Worm (Caenorhabditis elegans) whole organism, early embryonic: ENCODE results near the gene srx-17.

Experiments
- B0310.2 ChIP-seq: sonication (generic microtip); optimal IDR thresholded peaks from 2 replicates; lab custom pipeline; 2016; ENCODE audit warnings: mild to moderate bottlenecking, missing genetic modification characterization, missing compliant biosample characterization
- F13C5.2 ChIP-seq: sonication (generic microtip); optimal IDR thresholded peaks from 2 replicates; lab custom pipeline; 2017; ENCODE audit warnings: mild to moderate bottlenecking, missing genetic modification characterization, inconsistent platforms, missing compliant biosample characterization
- aly-1 ChIP-seq: sonication (generic microtip); optimal IDR thresholded peaks from 2 replicates; lab custom pipeline; 2016; ENCODE audit warnings: missing genetic modification characterization, missing compliant biosample characterization
- ama-1 ChIP-seq: fragments of 150-350 bp; optimal IDR thresholded peaks from 2 replicates; lab custom pipeline; 2014
- ceh-13 ChIP-seq: fragments of 200-800 bp; sonication (Bioruptor generic); optimal IDR thresholded peaks from 2 replicates; lab custom pipeline; 2018; ENCODE audit warnings: mild to moderate bottlenecking, missing genetic modification characterization, missing compliant biosample characterization
- ceh-36 ChIP-seq: sonication (generic microtip); optimal IDR thresholded peaks from 2 replicates; lab custom pipeline; 2016; ENCODE audit warnings: missing genetic modification characterization, inconsistent platforms, missing compliant biosample characterization
- ets-7 ChIP-seq: sonication (generic microtip); optimal IDR thresholded peaks from 2 replicates; lab custom pipeline; 2016; ENCODE audit warnings: missing genotype, missing genetic modification characterization, missing compliant biosample characterization
- flt-1 ChIP-seq: fragments of 200-800 bp; sonication (Bioruptor generic); IDR thresholded peaks from 2 replicates; pipeline ENCODE4 v1.3.6; 2022; ENCODE audit warnings: missing genetic modification characterization, missing compliant biosample characterization
- hmbx-1 ChIP-seq: sonication (generic microtip); optimal IDR thresholded peaks from 2 replicates; lab custom pipeline; 2016; ENCODE audit warnings: mild to moderate bottlenecking, missing genetic modification characterization, missing compliant biosample characterization
- hmg-4 ChIP-seq: fragments of 200-800 bp; sonication (Bioruptor generic); optimal IDR thresholded peaks from 2 replicates; lab custom pipeline; 2018; ENCODE audit warnings: mild to moderate bottlenecking, missing genetic modification characterization, missing compliant biosample characterization
- hnd-1 ChIP-seq: sonication (generic microtip); optimal IDR thresholded peaks from 2 replicates; lab custom pipeline; 2016; ENCODE audit warnings: missing genetic modification characterization, missing compliant biosample characterization
- pes-1 ChIP-seq: fragments of 200-800 bp; sonication (Bioruptor generic); IDR thresholded peaks from 2 replicates; pipeline ENCODE4 v1.3.6; 2022; ENCODE audit warnings: missing genetic modification reagents, missing genetic modification characterization, missing compliant biosample characterization
- scrt-1 ChIP-seq: fragments of 200-800 bp; sonication (Bioruptor generic); IDR thresholded peaks from 2 replicates; pipeline ENCODE4 v1.3.6; 2022; ENCODE audit warnings: missing genetic modification characterization, missing compliant biosample characterization
- sea-1 ChIP-seq: fragments of 200-800 bp; sonication (Bioruptor generic); conservative IDR thresholded peaks from 2 replicates; pipeline ENCODE4 v1.3.6; 2022; ENCODE audit warnings: missing genetic modification characterization, missing compliant biosample characterization
- tbx-11 ChIP-seq: fragments of 200-800 bp; sonication (Bioruptor generic); IDR thresholded peaks from 2 replicates; pipeline ENCODE4 v1.3.6; 2022; ENCODE audit warnings: missing genetic modification characterization, missing compliant biosample characterization
- tbx-37 ChIP-seq: fragments of 200-800 bp; sonication (Bioruptor generic); conservative IDR thresholded peaks from 2 replicates; pipeline ENCODE4 v1.3.6; 2022; ENCODE audit warnings: missing genetic modification reagents, missing genetic modification characterization, missing compliant biosample characterization
- tra-4 ChIP-seq: sonication (generic microtip); optimal IDR thresholded peaks from 2 replicates; lab custom pipeline; 2017; ENCODE audit warnings: missing genetic modification characterization, missing compliant biosample characterization

The srx-17 gene

DNA sequence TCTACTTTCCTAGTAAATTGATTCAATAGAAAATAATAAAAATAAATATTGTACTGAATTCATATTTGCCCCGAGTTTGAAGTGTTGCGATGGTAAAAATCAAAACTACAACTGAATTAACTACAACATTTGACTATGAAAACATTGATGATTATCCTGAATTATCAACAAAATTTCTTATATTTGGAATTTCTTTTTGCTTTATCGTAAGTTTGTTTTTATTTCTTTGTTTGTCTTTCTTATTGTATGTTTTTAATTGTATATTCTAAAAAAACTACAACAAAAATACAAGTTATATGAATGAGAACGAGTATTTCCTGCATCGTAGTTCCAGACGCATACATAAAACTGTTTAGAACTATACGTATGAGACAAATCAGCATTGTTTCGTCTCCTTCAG lies 3.8 kb upstream of the srx-17 start, which contains the start of gene srx-128:
srx-128 (plus strand) TSS at position 301 of the 400 bp plus-strand sequence.
- TF ChIP-seq pes-1 (no peak), tra-4 (tag; lab: Kevin White, UChicago) (no peak), hnd-1 (tag; lab: Kevin White, UChicago) (no peak), hmbx-1 (tag; lab: Kevin White, UChicago) (no peak), ama-1 (lab: Kevin White, UChicago) (no peak), ets-7 (tag; lab: Kevin White, UChicago) (no peak), hmg-4 (GFP tag; lab: Kevin White, UChicago) (no peak), aly-1 (tag; lab: Kevin White, UChicago) (no peak), scrt-1 (GFP tag; lab: Robert Waterston, UW) (no peak), B0310.2 (no peak), flt-1 (no peak)

DNA sequence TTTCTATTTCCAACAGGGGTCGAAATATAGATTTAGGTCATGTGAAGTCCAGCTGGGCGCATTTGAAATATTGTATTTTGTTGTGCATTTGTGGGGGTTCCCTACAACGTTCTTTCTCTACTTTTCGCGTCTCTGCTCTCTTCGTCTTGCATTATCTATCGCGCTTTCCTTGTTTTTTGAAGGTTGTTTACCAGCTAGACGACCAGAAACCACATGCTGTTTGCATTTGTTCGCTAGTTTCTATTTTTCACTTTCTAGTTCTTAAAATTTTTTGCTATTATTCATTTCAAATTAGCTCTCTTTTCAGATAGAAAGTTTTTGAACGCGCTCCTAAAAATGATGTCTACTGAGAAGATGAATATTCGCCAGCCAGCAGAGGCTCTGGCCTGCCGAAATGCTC lies 1.6 kb upstream of the srx-17 start, which contains the start of gene F55B12.10:
F55B12.10 (plus strand) TSS at position 301 of the 400 bp plus-strand sequence.
- TF ChIP-seq flt-1 (no peak), tra-4 (tag; lab: Kevin White, UChicago) (no peak), aly-1 (tag; lab: Kevin White, UChicago) (no peak), ama-1 (lab: Kevin White, UChicago) (no peak), hmbx-1 (tag; lab: Kevin White, UChicago) (no peak), tbx-11 (GFP tag; lab: Robert Waterston, UW) (no peak), ets-7 (tag; lab: Kevin White, UChicago) (no peak), B0310.2 (no peak), ceh-36 (no peak), scrt-1 (GFP tag; lab: Robert Waterston, UW) (no peak), ceh-13 (GFP tag; lab: Kevin White, UChicago) (no peak)

ce11 chrV:13843147-13843546 lies 2.1 kb downstream of the srx-17 start, which contains the start of gene srx-130:
TSS of gene srx-130 (plus strand) at chrV:13843447.
- TF ChIP-seq ceh-13 (GFP tag; lab: Kevin White, UChicago) (no peak), scrt-1 (GFP tag; lab: Robert Waterston, UW) (no peak), hnd-1 (tag; lab: Kevin White, UChicago) (no peak), hmbx-1 (tag; lab: Kevin White, UChicago) (no peak)

DNA sequence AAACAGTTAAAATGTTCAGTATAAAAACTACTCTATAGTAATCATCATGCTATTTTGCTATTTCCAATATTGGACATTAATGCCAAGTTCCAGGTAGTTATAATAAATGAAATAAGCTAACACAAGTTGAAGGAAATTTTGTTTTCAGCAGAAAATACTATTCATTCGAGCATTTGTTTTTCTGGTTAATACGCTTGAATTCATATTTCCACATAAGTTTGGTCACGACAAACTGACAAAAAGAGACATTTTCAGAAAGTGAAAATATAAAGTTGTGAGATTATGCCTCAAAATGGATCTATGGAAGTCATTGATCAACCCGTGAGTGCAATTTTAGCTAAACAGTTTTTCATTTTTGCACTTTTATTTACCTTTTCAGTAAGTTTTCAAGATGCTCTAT lies 4.1 kb downstream of the srx-17 start, which contains the start of gene srx-131:
srx-131 (plus strand) TSS at position 301 of the 400 bp plus-strand sequence.
- TF ChIP-seq B0310.2 (no peak), ceh-36 (no peak), sea-1 (no peak), ets-7 (tag; lab: Kevin White, UChicago) (no peak), ama-1 (lab: Kevin White, UChicago) (no peak), F13C5.2 (tag; lab: Kevin White, UChicago) (no peak), flt-1 (no peak), hnd-1 (tag; lab: Kevin White, UChicago) (no peak), scrt-1 (GFP tag; lab: Robert Waterston, UW) (no peak), tbx-11 (GFP tag; lab: Robert Waterston, UW) (no peak), hmbx-1 (tag; lab: Kevin White, UChicago) (no peak), aly-1 (tag; lab: Kevin White, UChicago) (no peak), tra-4 (tag; lab: Kevin White, UChicago) (no peak), tbx-37 (GFP tag; lab: Robert Waterston, UW) (no peak), hmg-4 (GFP tag; lab: Kevin White, UChicago) (no peak), pes-1 (no peak), ceh-13 (GFP tag; lab: Kevin White, UChicago) (no peak)

- TF ChIP-seq B0310.2: no peak
- no peak for TF ChIP-seq sea-1
- TF ChIP-seq hnd-1 (tag; lab: Kevin White, UChicago): no peak
- TF ChIP-seq ets-7 (tag; lab: Kevin White, UChicago): no peak
- TF ChIP-seq tra-4 (tag; lab: Kevin White, UChicago): no peak
- TF ChIP-seq aly-1 (tag; lab: Kevin White, UChicago): no peak
- no peak for TF ChIP-seq ceh-13 (GFP tag; lab: Kevin White, UChicago)
- TF ChIP-seq hmg-4 (GFP tag; lab: Kevin White, UChicago): no peak
- no peak for TF ChIP-seq hmbx-1 (tag; lab: Kevin White, UChicago)
Measured at ce11 chrV:13848379-13848778, 7.4 kb downstream of the srx-17 start, which contains the start of gene srx-133. TSS of gene srx-133 (plus strand) at chrV:13848679.

- TF ChIP-seq hnd-1 (tag; lab: Kevin White, UChicago): no peak
- no peak for TF ChIP-seq ceh-36
- no peak for TF ChIP-seq F13C5.2 (tag; lab: Kevin White, UChicago)
- no peak for TF ChIP-seq tbx-11 (GFP tag; lab: Robert Waterston, UW)
Measured at ce11 chrV:13850170-13850569, 9.2 kb downstream of the srx-17 start, which contains the start of gene hpx-2. TSS of gene hpx-2 (plus strand) at chrV:13850470.

DNA sequence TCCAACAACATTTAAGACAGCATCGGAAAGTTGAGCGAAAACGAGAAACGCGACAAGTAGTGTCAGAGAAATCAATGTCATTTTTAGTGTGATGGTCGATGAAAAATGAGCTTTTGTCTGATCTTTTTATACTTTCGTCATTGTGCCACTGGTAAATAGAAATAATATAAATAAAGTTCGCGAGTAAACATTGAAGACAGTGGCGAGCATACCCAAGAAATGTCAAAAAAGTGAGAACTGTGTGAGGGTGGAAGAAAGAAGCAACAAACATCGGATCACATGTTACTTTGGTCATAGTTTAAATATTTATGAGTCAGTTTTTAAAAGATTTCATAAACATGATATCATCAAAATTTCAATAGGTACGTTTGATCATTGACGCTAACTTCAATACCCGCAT lies 13.3 kb downstream of the srx-17 start, which contains the start of gene ttr-21:
ttr-21 (minus strand) TSS at position 100 of the 400 bp plus-strand sequence.
- TF ChIP-seq ceh-13 (GFP tag; lab: Kevin White, UChicago) (no peak), scrt-1 (GFP tag; lab: Robert Waterston, UW) (no peak), pes-1 (no peak), ceh-36 (no peak), flt-1 (no peak), tbx-11 (GFP tag; lab: Robert Waterston, UW) (no peak), tbx-37 (GFP tag; lab: Robert Waterston, UW) (no peak), ets-7 (tag; lab: Kevin White, UChicago) (no peak)

ce11 chrV:13856376-13856775 lies 15.4 kb downstream of the srx-17 start, which contains the start of gene srx-134:
TSS of gene srx-134 (minus strand) at chrV:13856476.
- no peak for TF ChIP-seq F13C5.2 (tag; lab: Kevin White, UChicago)
- TF ChIP-seq tbx-11 (GFP tag; lab: Robert Waterston, UW): no peak
- no peak for TF ChIP-seq aly-1 (tag; lab: Kevin White, UChicago)
- TF ChIP-seq hmg-4 (GFP tag; lab: Kevin White, UChicago): no peak
- TF ChIP-seq scrt-1 (GFP tag; lab: Robert Waterston, UW): no peak
- TF ChIP-seq ama-1 (lab: Kevin White, UChicago): no peak
- no peak for TF ChIP-seq hmbx-1 (tag; lab: Kevin White, UChicago)
- TF ChIP-seq ceh-13 (GFP tag; lab: Kevin White, UChicago): no peak
- TF ChIP-seq ets-7 (tag; lab: Kevin White, UChicago): no peak
- no peak for TF ChIP-seq pes-1
- TF ChIP-seq flt-1: no peak
- TF ChIP-seq tra-4 (tag; lab: Kevin White, UChicago): no peak
- TF ChIP-seq B0310.2: no peak
- TF ChIP-seq sea-1: no peak
- TF ChIP-seq hnd-1 (tag; lab: Kevin White, UChicago): no peak
- no peak for TF ChIP-seq tbx-37 (GFP tag; lab: Robert Waterston, UW)
- no peak for TF ChIP-seq ceh-36
